Fruit fly (Drosophila melanogaster): ENCODE data around the gene CG5225.

DNA sequence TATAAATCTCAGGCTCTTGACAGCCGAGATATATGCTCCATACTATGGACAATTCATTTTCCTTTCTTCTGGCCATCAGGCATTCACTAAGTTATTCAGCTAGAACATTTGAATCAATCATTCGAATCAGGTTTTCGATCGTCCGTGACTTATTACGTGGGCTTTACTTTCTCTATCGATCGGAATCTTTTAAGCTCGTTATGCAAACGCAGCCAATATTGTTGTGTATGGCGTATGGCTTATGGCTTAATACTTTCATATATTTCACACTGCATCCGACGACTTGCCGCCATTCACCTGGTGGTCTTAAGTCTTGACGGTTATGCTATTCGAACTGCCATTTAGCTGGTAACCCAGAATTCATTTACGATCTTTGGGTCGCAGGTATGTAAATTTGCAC lies 12.3 kb upstream of the CG5225 start:
- TF ChIP-seq psq (GFP tag; optimal IDR thresholded peaks at IDR 0.05) = no peak
- TF ChIP-seq Hr83 (GFP tag; optimal IDR thresholded peaks at IDR 0.05; ENCODE audit: poor library complexity, severe bottlenecking) = no peak
- TF ChIP-seq brk (GFP tag; optimal IDR thresholded peaks at IDR 0.05) = no peak
